Worm (Caenorhabditis elegans) whole organism, young adult: ENCODE data around the gene orai-1.

Source experiments
- B0035.1 ChIP-seq: sonication (generic microtip); optimal IDR thresholded peaks from 2 replicates; lab custom pipeline; 2016; ENCODE audit warnings: missing genetic modification characterization, mild to moderate bottlenecking, missing compliant biosample characterization, missing genotype, missing genetic modification reagents
- C17E4.6 ChIP-seq: fragments of 200-800 bp; sonication (Bioruptor generic); IDR thresholded peaks from 2 replicates; pipeline ENCODE4 v1.3.6; 2022; ENCODE audit warnings: missing genetic modification reagents, missing genetic modification characterization, missing compliant biosample characterization
- F33H1.4 ChIP-seq: fragments of 200-800 bp; sonication (Bioruptor generic); IDR thresholded peaks from 2 replicates; pipeline ENCODE4 v1.3.6; 2022; ENCODE audit warnings: missing genetic modification reagents, missing genetic modification characterization, missing compliant biosample characterization
- F39B2.1 ChIP-seq: fragments of 200-800 bp; sonication (Bioruptor generic); IDR thresholded peaks from 2 replicates; pipeline ENCODE4 v1.3.6; 2022; ENCODE audit warnings: missing genetic modification reagents, missing genetic modification characterization, missing compliant biosample characterization
- F49E8.2 ChIP-seq: sonication (generic microtip); optimal IDR thresholded peaks from 3 replicates; lab custom pipeline; 2017; ENCODE audit warnings: missing genetic modification characterization, mild to moderate bottlenecking, missing compliant biosample characterization, antibody characterized with exemption, moderate library complexity; ENCODE audit not compliant: insufficient read depth
- F52B5.7 ChIP-seq: sonication (generic microtip); optimal IDR thresholded peaks from 2 replicates; lab custom pipeline; 2016; ENCODE audit warnings: mild to moderate bottlenecking, missing genetic modification characterization, missing compliant biosample characterization
- T26A5.8 ChIP-seq: sonication (generic microtip); optimal IDR thresholded peaks from 2 replicates; lab custom pipeline; 2016; ENCODE audit warnings: missing genetic modification characterization, missing compliant biosample characterization
- Y53G8AR.9 ChIP-seq: fragments of 200-800 bp; sonication (Bioruptor generic); conservative IDR thresholded peaks from 2 replicates; pipeline ENCODE4 v1.3.6; 2022; ENCODE audit warnings: missing genetic modification reagents, missing genetic modification characterization, missing compliant biosample characterization
- Y79H2A.3 ChIP-seq: fragments of 200-800 bp; sonication (Bioruptor generic); conservative IDR thresholded peaks from 2 replicates; pipeline ENCODE4 v1.3.6; 2022; ENCODE audit warnings: missing genetic modification reagents, missing genetic modification characterization, missing compliant biosample characterization
- attf-3 ChIP-seq: fragments of 200-800 bp; sonication (Bioruptor generic); conservative IDR thresholded peaks from 2 replicates; pipeline ENCODE4 v1.3.6; 2022; ENCODE audit warnings: missing genetic modification reagents, missing genetic modification characterization, missing compliant biosample characterization
- bed-1 ChIP-seq: fragments of 200-800 bp; sonication (Bioruptor generic); IDR thresholded peaks from 2 replicates; pipeline ENCODE4 v1.3.6; 2022; ENCODE audit warnings: missing genetic modification reagents, missing genetic modification characterization, missing compliant biosample characterization
- bed-2 ChIP-seq: fragments of 200-800 bp; sonication (Bioruptor generic); IDR thresholded peaks from 2 replicates; pipeline ENCODE4 v1.3.6; 2022; ENCODE audit warnings: missing genetic modification reagents, missing genetic modification characterization, missing compliant biosample characterization
- ccch-3 ChIP-seq: fragments of 200-800 bp; sonication (Bioruptor generic); optimal IDR thresholded peaks from 2 replicates; lab custom pipeline; 2018; ENCODE audit warnings: mild to moderate bottlenecking, missing genetic modification characterization, missing compliant biosample characterization
- ceh-40 ChIP-seq: fragments of 200-800 bp; sonication (Bioruptor generic); IDR thresholded peaks from 2 replicates; pipeline ENCODE4 v1.3.6; 2022; ENCODE audit warnings: missing genetic modification characterization, missing compliant biosample characterization
- ceh-58 ChIP-seq: fragments of 200-800 bp; sonication (Bioruptor generic); IDR thresholded peaks from 2 replicates; pipeline ENCODE4 v1.3.6; 2022; ENCODE audit warnings: missing genetic modification characterization, missing compliant biosample characterization
- chd-7 ChIP-seq: sonication (generic microtip); optimal IDR thresholded peaks from 2 replicates; lab custom pipeline; 2016; ENCODE audit warnings: mild to moderate bottlenecking, missing genetic modification characterization, moderate library complexity, missing compliant biosample characterization
- dpl-1 ChIP-seq: fragments of 150-350 bp; optimal IDR thresholded peaks from 2 replicates; lab custom pipeline; 2014; ENCODE audit warnings: missing biosample characterization, missing genetic modification reagents, missing genetic modification characterization
- egl-44 ChIP-seq: fragments of 200-800 bp; sonication (Bioruptor generic); IDR thresholded peaks from 2 replicates; pipeline ENCODE4 v1.3.6; 2022; ENCODE audit warnings: missing genetic modification reagents, missing genetic modification characterization, missing compliant biosample characterization
- egrh-3 ChIP-seq: fragments of 200-800 bp; sonication (Bioruptor generic); IDR thresholded peaks from 2 replicates; pipeline ENCODE4 v1.3.6; 2022; ENCODE audit warnings: missing genetic modification reagents, missing genetic modification characterization, missing compliant biosample characterization
- ekl-4 ChIP-seq: fragments of 200-800 bp; sonication (Bioruptor generic); IDR thresholded peaks from 2 replicates; pipeline ENCODE4 v1.3.6; 2022; ENCODE audit warnings: missing genetic modification reagents, missing genetic modification characterization, missing compliant biosample characterization
- ets-4 ChIP-seq: fragments of 200-800 bp; sonication (Bioruptor generic); optimal IDR thresholded peaks from 2 replicates; lab custom pipeline; 2018; ENCODE audit warnings: mild to moderate bottlenecking, missing genetic modification characterization, missing compliant biosample characterization
- hlh-26 ChIP-seq: fragments of 200-800 bp; sonication (Bioruptor generic); conservative IDR thresholded peaks from 2 replicates; pipeline ENCODE4 v1.3.6; 2022; ENCODE audit warnings: missing genetic modification reagents, missing genetic modification characterization, missing compliant biosample characterization
- hmg-20 ChIP-seq: fragments of 200-800 bp; sonication (Bioruptor generic); IDR thresholded peaks from 2 replicates; pipeline ENCODE4 v1.3.6; 2022; ENCODE audit warnings: missing genetic modification reagents, missing genetic modification characterization, missing compliant biosample characterization
- hrde-1 ChIP-seq: sonication (generic microtip); optimal IDR thresholded peaks from 2 replicates; lab custom pipeline; 2016; ENCODE audit warnings: missing genetic modification characterization, mild to moderate bottlenecking, missing compliant biosample characterization, moderate library complexity, missing genotype, missing genetic modification reagents, borderline replicate concordance
- lag-1 ChIP-seq: fragments of 200-800 bp; sonication (Bioruptor generic); IDR thresholded peaks from 2 replicates; pipeline ENCODE4 v1.3.6; 2022; ENCODE audit warnings: missing genetic modification reagents, missing genetic modification characterization, missing compliant biosample characterization
- let-526 ChIP-seq: fragments of 200-800 bp; sonication (Bioruptor generic); IDR thresholded peaks from 2 replicates; pipeline ENCODE4 v1.3.6; 2022; ENCODE audit warnings: missing genetic modification reagents, missing genetic modification characterization, missing compliant biosample characterization
- lin-35 ChIP-seq, 3 experiments: fragments of 150-350 bp in 2 of 3; sonication (generic microtip) in 1 of 3; optimal IDR thresholded peaks; 2 replicates each; lab custom pipeline; 2014 to 2018; ENCODE audit warnings: missing biosample characterization in 3 of 3, missing genetic modification characterization in 3 of 3, missing genetic modification reagents in 3 of 3
- lin-40 ChIP-seq: sonication (generic microtip); optimal IDR thresholded peaks from 2 replicates; lab custom pipeline; 2016; ENCODE audit warnings: missing genetic modification characterization, mild to moderate bottlenecking, missing compliant biosample characterization, missing genotype, missing genetic modification reagents
- lir-1 ChIP-seq: fragments of 200-800 bp; sonication (Bioruptor generic); conservative IDR thresholded peaks from 2 replicates; pipeline ENCODE4 v1.3.6; 2022; ENCODE audit warnings: missing genetic modification reagents, missing genetic modification characterization, missing compliant biosample characterization
- madf-10 ChIP-seq: sonication (generic microtip); optimal IDR thresholded peaks from 2 replicates; lab custom pipeline; 2016; ENCODE audit warnings: mild to moderate bottlenecking, missing genetic modification characterization, missing compliant biosample characterization
- madf-6 ChIP-seq: fragments of 200-800 bp; sonication (Bioruptor generic); IDR thresholded peaks from 2 replicates; pipeline ENCODE4 v1.3.6; 2022; ENCODE audit warnings: missing genetic modification reagents, missing genetic modification characterization, missing compliant biosample characterization
- mxl-1 ChIP-seq: sonication (generic microtip); optimal IDR thresholded peaks from 2 replicates; lab custom pipeline; 2016; ENCODE audit warnings: missing genetic modification characterization, missing compliant biosample characterization
- nfya-1 ChIP-seq: sonication (generic microtip); optimal IDR thresholded peaks from 2 replicates; lab custom pipeline; 2017; ENCODE audit warnings: antibody characterized with exemption, missing compliant biosample characterization, missing genetic modification characterization, borderline replicate concordance; ENCODE audit not compliant: insufficient read depth
- nfyb-1 ChIP-seq: fragments of 200-800 bp; sonication (Bioruptor generic); IDR thresholded peaks from 2 replicates; pipeline ENCODE4 v1.3.6; 2022; ENCODE audit warnings: missing genetic modification reagents, missing genetic modification characterization, missing compliant biosample characterization
- nhr-120 ChIP-seq: fragments of 200-800 bp; sonication (Bioruptor generic); IDR thresholded peaks from 2 replicates; pipeline ENCODE4 v1.3.6; 2022; ENCODE audit warnings: missing genetic modification characterization, missing compliant biosample characterization
- nhr-179 ChIP-seq: sonication (generic microtip); optimal IDR thresholded peaks from 2 replicates; lab custom pipeline; 2016; ENCODE audit warnings: mild to moderate bottlenecking, missing genetic modification characterization, missing compliant biosample characterization
- rcor-1 ChIP-seq: fragments of 200-800 bp; sonication (Bioruptor generic); IDR thresholded peaks from 2 replicates; pipeline ENCODE4 v1.3.6; 2022; ENCODE audit warnings: missing genetic modification reagents, missing genetic modification characterization, missing compliant biosample characterization
- repo-1 ChIP-seq: sonication (generic microtip); optimal IDR thresholded peaks from 2 replicates; lab custom pipeline; 2017; ENCODE audit warnings: mild to moderate bottlenecking, missing genetic modification characterization, missing compliant biosample characterization
- snpc-1.1 ChIP-seq: sonication (generic microtip); optimal IDR thresholded peaks from 2 replicates; lab custom pipeline; 2017; ENCODE audit warnings: missing genetic modification characterization, mild to moderate bottlenecking, missing compliant biosample characterization, antibody characterized with exemption, moderate library complexity, missing genotype, missing genetic modification reagents; ENCODE audit not compliant: insufficient read depth
- snpc-4 ChIP-seq, 5 experiments: fragments of 150-350 bp in 1 of 5; sonication (generic microtip) in 4 of 5; optimal IDR thresholded peaks; 2 replicates each; lab custom pipeline; 2014 to 2018; ENCODE audit warnings: missing genetic modification characterization in 5 of 5, missing biosample characterization in 3 of 5, antibody characterized with exemption in 2 of 5, mild to moderate bottlenecking in 2 of 5, missing compliant biosample characterization in 2 of 5, missing genotype in 2 of 5, moderate library complexity in 2 of 5, missing genetic modification reagents in 1 of 5
- somi-1 ChIP-seq: fragments of 200-800 bp; sonication (Bioruptor generic); optimal IDR thresholded peaks from 2 replicates; lab custom pipeline; 2018; ENCODE audit warnings: mild to moderate bottlenecking, missing genetic modification characterization, missing compliant biosample characterization
- tlf-1 ChIP-seq: fragments of 200-800 bp; sonication (Bioruptor generic); optimal IDR thresholded peaks from 2 replicates; lab custom pipeline; 2018; ENCODE audit warnings: mild to moderate bottlenecking, missing genetic modification characterization, missing compliant biosample characterization
- xnd-1 ChIP-seq: sonication (generic microtip); optimal IDR thresholded peaks from 2 replicates; lab custom pipeline; 2016; ENCODE audit warnings: missing genotype, missing genetic modification reagents, missing genetic modification characterization, missing compliant biosample characterization
- zim-3 ChIP-seq: sonication (generic microtip); optimal IDR thresholded peaks from 2 replicates; lab custom pipeline; 2017; ENCODE audit warnings: mild to moderate bottlenecking, missing genetic modification characterization, moderate library complexity, missing compliant biosample characterization
- ztf-28 ChIP-seq: fragments of 200-800 bp; sonication (Bioruptor generic); IDR thresholded peaks from 2 replicates; pipeline ENCODE4 v1.3.6; 2022; ENCODE audit warnings: missing genetic modification reagents, missing genetic modification characterization, missing compliant biosample characterization

Gene orai-1

ce11 chrIII:638319-638718, 8.2 kb upstream of the orai-1 start, which contains the start of gene sbds-1:
Gene sbds-1, minus strand, starts transcription at chrIII:638419.
- TF ChIP-seq ceh-40 (GFP tag; lab: Robert Waterston, UW) (no peak), dpl-1 (GFP tag; lab: Kevin White, UChicago) (no peak), lir-1 (GFP tag; lab: Robert Waterston, UW) (no peak), bed-2 (no peak), ekl-4 (GFP tag; lab: Robert Waterston, UW) (no peak), lin-35 (GFP tag; optimal IDR thresholded peaks at IDR 0.05; lab: Kevin White, UChicago) (no peak), repo-1 (tag; lab: Kevin White, UChicago) (no peak), rcor-1 (GFP tag; lab: Robert Waterston, UW) (no peak), egrh-3 (GFP tag; lab: Robert Waterston, UW) (no peak)

- TF ChIP-seq madf-6 (GFP tag; lab: Robert Waterston, UW) (no peak), chd-7 (tag; lab: Kevin White, UChicago) (no peak), rcor-1 (GFP tag; lab: Robert Waterston, UW) (no peak), F39B2.1 (GFP tag; lab: Robert Waterston, UW) (no peak), Y53G8AR.9 (GFP tag; lab: Robert Waterston, UW) (no peak), hlh-26 (GFP tag; lab: Robert Waterston, UW) (no peak), lin-40 (peak; percentile 68), C17E4.6 (no peak), B0035.1 (tag; lab: Kevin White, UChicago) (no peak), hmg-20 (GFP tag; lab: Robert Waterston, UW) (no peak), snpc-1.1 (tag; lab: Kevin White, UChicago) (no peak), Y79H2A.3 (GFP tag; lab: Robert Waterston, UW) (no peak), hrde-1 (tag; lab: Kevin White, UChicago) (no peak), nhr-120 (GFP tag; lab: Robert Waterston, UW) (no peak), ekl-4 (GFP tag; lab: Robert Waterston, UW) (no peak), ceh-58 (GFP tag; lab: Robert Waterston, UW) (no peak), T26A5.8 (tag; lab: Kevin White, UChicago) (no peak), ztf-28 (GFP tag; lab: Robert Waterston, UW) (0 out of 2 replicates have a peak, but pooled peaks have one; percentile 15), attf-3 (GFP tag; lab: Robert Waterston, UW) (no peak), nfya-1 (tag; lab: Kevin White, UChicago) (no peak), F52B5.7 (tag; lab: Kevin White, UChicago) (no peak), xnd-1 (tag; lab: Kevin White, UChicago) (no peak), snpc-4 (GFP tag; optimal IDR thresholded peaks at IDR 0.05; lab: Kevin White, UChicago) (no peak), snpc-4 (tag; optimal IDR thresholded peaks at IDR 0.05; lab: Kevin White, UChicago) (peak in 2 of 4 experiments; percentile 2 to 40), somi-1 (no peak), ccch-3 (GFP tag; lab: Kevin White, UChicago) (peak; percentile 51), mxl-1 (tag; lab: Kevin White, UChicago) (no peak), nhr-179 (tag; lab: Kevin White, UChicago) (no peak), F33H1.4 (GFP tag; lab: Robert Waterston, UW) (no peak), zim-3 (tag; lab: Kevin White, UChicago) (no peak), bed-1 (GFP tag; lab: Robert Waterston, UW) (no peak), nfyb-1 (no peak), let-526 (GFP tag; lab: Robert Waterston, UW) (no peak), tlf-1 (no peak), madf-10 (tag; lab: Kevin White, UChicago) (peak; percentile 71), ets-4 (GFP tag; lab: Kevin White, UChicago) (no peak), egl-44 (GFP tag; lab: Robert Waterston, UW) (no peak), F49E8.2 (tag; lab: Kevin White, UChicago) (no peak), lag-1 (GFP tag; lab: Robert Waterston, UW) (no peak)
These were observed 6.3 kb upstream of the orai-1 start, which contains the start of the genes tag-266 and tag-267 for ce11 chrIII:640198-640803. Gene tag-266, minus strand, starts transcription at chrIII:640226. Gene tag-267, plus strand, starts transcription at chrIII:640790.
